Fruit fly (Drosophila melanogaster) whole organism, prepupa: ENCODE measurements around the gene Sgs3.

Experiments
- Blimp-1 ChIP-seq: fragments of 200-800 bp; sonication (Bioruptor generic); optimal IDR thresholded peaks from 3 replicates; lab custom pipeline; 2017; ENCODE audit warnings: missing biosample characterization, missing genetic modification characterization, mild to moderate bottlenecking, moderate library complexity, missing genetic modification reagents
- CG10631 ChIP-seq: fragments of 200-800 bp; sonication (Bioruptor generic); optimal IDR thresholded peaks from 2 replicates; lab custom pipeline; 2016; ENCODE audit warnings: missing biosample characterization, missing genetic modification characterization
- CG10669 ChIP-seq: fragments of 200-800 bp; sonication (Bioruptor generic); optimal IDR thresholded peaks from 3 replicates; lab custom pipeline; 2018; ENCODE audit warnings: missing biosample characterization, mild to moderate bottlenecking, missing genetic modification characterization, moderate library complexity
- CG11294 ChIP-seq: fragments of 200-800 bp; sonication (Bioruptor generic); IDR thresholded peaks from 2 replicates; pipeline ENCODE4 v1.3.6; 2022; ENCODE audit warnings: missing biosample characterization, missing genetic modification characterization
- CG11762 ChIP-seq: fragments of 200-800 bp; sonication (Bioruptor generic); optimal IDR thresholded peaks from 3 replicates; lab custom pipeline; 2016; ENCODE audit warnings: missing biosample characterization, missing genetic modification characterization; ENCODE audit not compliant: insufficient read depth
- CG11902 ChIP-seq: fragments of 200-800 bp; sonication (Bioruptor generic); optimal IDR thresholded peaks from 3 replicates; lab custom pipeline; 2016; ENCODE audit warnings: missing biosample characterization, missing genetic modification characterization
- CG1621 ChIP-seq: fragments of 200-800 bp; sonication (Bioruptor generic); optimal IDR thresholded peaks from 3 replicates; lab custom pipeline; 2018; ENCODE audit warnings: missing biosample characterization, mild to moderate bottlenecking, missing genetic modification characterization
- CG16779 ChIP-seq: fragments of 200-800 bp; sonication (Bioruptor generic); optimal IDR thresholded peaks from 3 replicates; lab custom pipeline; 2017; ENCODE audit warnings: missing biosample characterization, mild to moderate bottlenecking, missing genetic modification characterization
- CG3032 ChIP-seq: fragments of 200-800 bp; optimal IDR thresholded peaks from 2 replicates; lab custom pipeline; 2019; ENCODE audit warnings: missing biosample characterization, mild to moderate bottlenecking, missing genetic modification characterization, moderate library complexity
- CG31627 ChIP-seq: fragments of 200-800 bp; sonication (Bioruptor generic); optimal IDR thresholded peaks from 3 replicates; lab custom pipeline; 2016; ENCODE audit warnings: missing biosample characterization, missing genetic modification characterization
- CG34406 ChIP-seq: fragments of 200-800 bp; sonication (Bioruptor generic); optimal IDR thresholded peaks from 3 replicates; lab custom pipeline; 2016; ENCODE audit warnings: missing biosample characterization, missing genetic modification characterization
- CG3919 ChIP-seq: fragments of 200-800 bp; sonication (Bioruptor generic); optimal IDR thresholded peaks from 3 replicates; lab custom pipeline; 2016; ENCODE audit warnings: missing biosample characterization, missing genetic modification characterization
- CG4318 ChIP-seq: fragments of 200-800 bp; sonication (Bioruptor generic); optimal IDR thresholded peaks from 3 replicates; lab custom pipeline; 2017; ENCODE audit warnings: missing biosample characterization, mild to moderate bottlenecking, missing genetic modification characterization
- CG6163 ChIP-seq: fragments of 200-800 bp; sonication (Bioruptor generic); IDR thresholded peaks from 3 replicates; pipeline ENCODE4 v1.3.6; 2022; ENCODE audit warnings: missing biosample characterization, missing genetic modification characterization
- CG6276 ChIP-seq: fragments of 200-800 bp; sonication (Bioruptor generic); optimal IDR thresholded peaks from 2 replicates; lab custom pipeline; 2017; ENCODE audit warnings: missing biosample characterization, mild to moderate bottlenecking, missing genetic modification characterization
- CG6792 ChIP-seq: fragments of 200-800 bp; sonication (Bioruptor generic); optimal IDR thresholded peaks from 3 replicates; lab custom pipeline; 2016; ENCODE audit warnings: missing biosample characterization, missing genetic modification characterization
- CG6808 ChIP-seq: fragments of 200-800 bp; sonication (Bioruptor generic); optimal IDR thresholded peaks from 3 replicates; lab custom pipeline; 2017; ENCODE audit warnings: missing biosample characterization, missing genetic modification characterization, mild to moderate bottlenecking, moderate library complexity, missing genetic modification reagents
- CG7368 ChIP-seq: fragments of 200-800 bp; sonication (Bioruptor generic); optimal IDR thresholded peaks from 3 replicates; lab custom pipeline; 2016; ENCODE audit warnings: missing biosample characterization, missing genetic modification characterization
- CG8119 ChIP-seq: fragments of 200-800 bp; sonication (Bioruptor generic); IDR thresholded peaks from 3 replicates; pipeline ENCODE4 v1.3.6; 2022; ENCODE audit warnings: missing biosample characterization, missing genetic modification characterization
- CG8319 ChIP-seq: fragments of 200-800 bp; sonication (Bioruptor generic); optimal IDR thresholded peaks from 3 replicates; lab custom pipeline; 2016; ENCODE audit warnings: missing biosample characterization, missing genetic modification characterization
- CG8632 ChIP-seq: fragments of 200-800 bp; sonication (Bioruptor generic); optimal IDR thresholded peaks from 3 replicates; lab custom pipeline; 2016; ENCODE audit warnings: missing biosample characterization, missing genetic modification characterization
- Eip75B ChIP-seq: fragments of 200-800 bp; sonication (Bioruptor generic); optimal IDR thresholded peaks from 3 replicates; lab custom pipeline; 2016; ENCODE audit warnings: missing biosample characterization, missing genetic modification characterization
- Eip78C ChIP-seq: fragments of 200-800 bp; sonication (Bioruptor generic); peaks from one replicate; lab custom pipeline; 2016; ENCODE audit warnings: missing biosample characterization, missing genetic modification characterization
- Ets96B ChIP-seq: fragments of 200-800 bp; optimal IDR thresholded peaks from 2 replicates; lab custom pipeline; 2019; ENCODE audit warnings: missing biosample characterization, mild to moderate bottlenecking, missing genetic modification characterization, moderate library complexity
- Hr39 ChIP-seq: fragments of 200-800 bp; sonication (Bioruptor generic); optimal IDR thresholded peaks from 2 replicates; lab custom pipeline; 2016; ENCODE audit warnings: missing biosample characterization, missing genetic modification characterization
- Hr4 ChIP-seq: fragments of 200-800 bp; sonication (Bioruptor generic); optimal IDR thresholded peaks from 3 replicates; lab custom pipeline; 2016; ENCODE audit warnings: missing biosample characterization, missing genetic modification characterization
- Lpt ChIP-seq: fragments of 200-800 bp; sonication (Bioruptor generic); optimal IDR thresholded peaks from 3 replicates; lab custom pipeline; 2016; ENCODE audit warnings: missing biosample characterization, missing genetic modification characterization
- OdsH ChIP-seq: fragments of 200-800 bp; sonication (Bioruptor generic); optimal IDR thresholded peaks from 3 replicates; lab custom pipeline; 2016; ENCODE audit warnings: missing biosample characterization, missing genetic modification characterization
- Smox ChIP-seq: fragments of 200-800 bp; sonication (Bioruptor generic); optimal IDR thresholded peaks from 3 replicates; lab custom pipeline; 2016; ENCODE audit warnings: missing biosample characterization, missing genetic modification characterization
- Sox102F ChIP-seq: fragments of 200-800 bp; sonication (Bioruptor generic); optimal IDR thresholded peaks from 2 replicates; lab custom pipeline; 2016; ENCODE audit warnings: missing biosample characterization, mild to moderate bottlenecking, missing genetic modification characterization
- Sox14 ChIP-seq: fragments of 200-800 bp; sonication (Bioruptor generic); optimal IDR thresholded peaks from 3 replicates; lab custom pipeline; 2016; ENCODE audit warnings: missing biosample characterization, missing genetic modification characterization
- Sox15 ChIP-seq: fragments of 200-800 bp; sonication (Bioruptor generic); optimal IDR thresholded peaks from 3 replicates; lab custom pipeline; 2016; ENCODE audit warnings: missing biosample characterization, missing genetic modification characterization
- acj6 ChIP-seq: fragments of 200-800 bp; sonication (Bioruptor generic); optimal IDR thresholded peaks from 3 replicates; lab custom pipeline; 2016; ENCODE audit warnings: missing biosample characterization, missing genetic modification characterization
- dsx ChIP-seq: fragments of 200-800 bp; optimal IDR thresholded peaks from 3 replicates; lab custom pipeline; 2019; ENCODE audit warnings: missing biosample characterization, mild to moderate bottlenecking, missing genetic modification characterization, moderate library complexity; ENCODE audit not compliant: poor library complexity, severe bottlenecking
- eg ChIP-seq: fragments of 200-800 bp; sonication (Bioruptor generic); IDR thresholded peaks from 3 replicates; pipeline ENCODE4 v1.3.6; 2022; ENCODE audit warnings: missing biosample characterization, missing genetic modification characterization
- esn ChIP-seq: fragments of 200-800 bp; sonication (Bioruptor generic); optimal IDR thresholded peaks from 2 replicates; lab custom pipeline; 2016; ENCODE audit warnings: missing biosample characterization, mild to moderate bottlenecking, missing genetic modification characterization, moderate library complexity
- fd59A ChIP-seq: fragments of 200-800 bp; sonication (Bioruptor generic); optimal IDR thresholded peaks from 2 replicates; lab custom pipeline; 2017; ENCODE audit warnings: missing biosample characterization, mild to moderate bottlenecking, missing genetic modification characterization, missing genetic modification reagents
- fd85E ChIP-seq: fragments of 200-800 bp; sonication (Bioruptor generic); optimal IDR thresholded peaks from 3 replicates; lab custom pipeline; 2016; ENCODE audit warnings: missing biosample characterization, missing genetic modification characterization
- fkh ChIP-seq: fragments of 200-800 bp; sonication (Bioruptor generic); optimal IDR thresholded peaks from 3 replicates; lab custom pipeline; 2017; ENCODE audit warnings: missing biosample characterization, mild to moderate bottlenecking, missing genetic modification characterization, moderate library complexity
- lz ChIP-seq: fragments of 200-800 bp; sonication (Bioruptor generic); optimal IDR thresholded peaks from 3 replicates; lab custom pipeline; 2016; ENCODE audit warnings: missing biosample characterization, missing genetic modification characterization
- pdm3 ChIP-seq: fragments of 200-800 bp; sonication (Bioruptor generic); optimal IDR thresholded peaks from 3 replicates; lab custom pipeline; 2016; ENCODE audit warnings: missing biosample characterization, missing genetic modification characterization
- salr ChIP-seq, 2 experiments: fragments of 200-800 bp; sonication (Bioruptor generic); optimal IDR thresholded peaks; 3 replicates each; lab custom pipeline; 2016 to 2018; ENCODE audit warnings: missing biosample characterization in 2 of 2, missing genetic modification characterization in 2 of 2, mild to moderate bottlenecking in 1 of 2
- spab ChIP-seq: fragments of 200-800 bp; sonication (Bioruptor generic); optimal IDR thresholded peaks from 2 replicates; lab custom pipeline; 2017; ENCODE audit warnings: missing biosample characterization, mild to moderate bottlenecking, missing genetic modification characterization, missing genetic modification reagents
- ss ChIP-seq, 2 experiments: fragments of 200-800 bp; sonication (Bioruptor generic); optimal IDR thresholded peaks; 2 replicates in 1 of 2; 3 replicates in 1 of 2; lab custom pipeline; 2017 to 2018; ENCODE audit warnings: mild to moderate bottlenecking in 2 of 2, missing biosample characterization in 2 of 2, missing genetic modification characterization in 2 of 2, moderate library complexity in 1 of 2
- svp ChIP-seq: fragments of 200-800 bp; sonication (Bioruptor generic); peaks from one replicate; lab custom pipeline; 2016; ENCODE audit warnings: missing biosample characterization, missing genetic modification characterization
- topi ChIP-seq: fragments of 200-800 bp; sonication (Bioruptor generic); optimal IDR thresholded peaks from 3 replicates; lab custom pipeline; 2016; ENCODE audit warnings: missing biosample characterization, missing genetic modification characterization
- vri ChIP-seq: fragments of 200-800 bp; sonication (Bioruptor generic); optimal IDR thresholded peaks from 3 replicates; lab custom pipeline; 2016; ENCODE audit warnings: missing biosample characterization, mild to moderate bottlenecking, missing genetic modification characterization

Gene Sgs3

dm6 chr3L:11480304-11480703 is 31.7 kb upstream of the Sgs3 start:
- no peak for TF ChIP-seq spab
- TF ChIP-seq esn (GFP tag; lab: Kevin White, UChicago), result no peak
- TF ChIP-seq CG6163 (GFP tag; lab: Robert Waterston, UW), result no peak
- TF ChIP-seq CG6276 (GFP tag; lab: Kevin White, UChicago), result no peak
- TF ChIP-seq CG11902, result no peak
- no peak for TF ChIP-seq OdsH (GFP tag; lab: Kevin White, UChicago)
- no peak for TF ChIP-seq dsx (GFP tag; lab: Kevin White, UChicago)
- no peak for TF ChIP-seq CG8319
- no peak for TF ChIP-seq CG1621 (tag; lab: Kevin White, UChicago)
- TF ChIP-seq fd85E (GFP tag; lab: Kevin White, UChicago), result no peak
- TF ChIP-seq CG31627 (GFP tag; lab: Kevin White, UChicago), result no peak
- no peak for TF ChIP-seq fd59A (GFP tag; lab: Kevin White, UChicago)
- no peak for TF ChIP-seq CG6792 (GFP tag; lab: Kevin White, UChicago)
- TF ChIP-seq CG6808 (GFP tag; lab: Kevin White, UChicago), result no peak
- TF ChIP-seq CG10669 (GFP tag; lab: Kevin White, UChicago), result no peak
- TF ChIP-seq topi (GFP tag; lab: Kevin White, UChicago), result no peak

dm6 chr3L:11483135-11483534 is 28.9 kb upstream of the Sgs3 start:
- TF ChIP-seq CG10669 (GFP tag; lab: Kevin White, UChicago) (peak; percentile 76), Blimp-1 (GFP tag; lab: Kevin White, UChicago) (peak; percentile 14), CG3032 (tag; lab: Kevin White, UChicago) (peak; percentile 69), fkh (GFP tag; lab: Kevin White, UChicago) (no peak), CG3919 (GFP tag; lab: Kevin White, UChicago) (peak; percentile 68), svp (GFP tag; lab: Kevin White, UChicago) (peak; percentile 83), dsx (GFP tag; lab: Kevin White, UChicago) (peak; percentile 61), CG6792 (GFP tag; lab: Kevin White, UChicago) (peak; percentile 63), Ets96B (peak; percentile 77), CG10631 (peak; percentile 74), acj6 (peak; percentile 75), Hr4 (GFP tag; lab: Kevin White, UChicago) (peak; percentile 65), salr (GFP tag; optimal IDR thresholded peaks at IDR 0.05; lab: Kevin White, UChicago) (peak; percentile 33 to 75), Smox (peak; percentile 63), Sox14 (peak; percentile 73), OdsH (GFP tag; lab: Kevin White, UChicago) (peak; percentile 68), CG6808 (GFP tag; lab: Kevin White, UChicago) (peak; percentile 58), esn (GFP tag; lab: Kevin White, UChicago) (peak; percentile 75), CG11762 (GFP tag; lab: Kevin White, UChicago) (peak; percentile 51), Sox102F (GFP tag; lab: Kevin White, UChicago) (peak; percentile 66), CG4318 (GFP tag; lab: Kevin White, UChicago) (peak; percentile 65), CG31627 (GFP tag; lab: Kevin White, UChicago) (peak; percentile 70), CG16779 (tag; lab: Kevin White, UChicago) (peak; percentile 44), CG6163 (GFP tag; lab: Robert Waterston, UW) (peak; percentile 56; the same call in 2 of the 3 replicates), CG8319 (no peak), topi (GFP tag; lab: Kevin White, UChicago) (peak; percentile 75), pdm3 (GFP tag; lab: Kevin White, UChicago) (peak; percentile 71), vri (GFP tag; lab: Kevin White, UChicago) (no peak), Hr39 (GFP tag; lab: Kevin White, UChicago) (peak; percentile 71), CG6276 (GFP tag; lab: Kevin White, UChicago) (peak; percentile 57), Sox15 (GFP tag; lab: Kevin White, UChicago) (peak; percentile 54), ss (GFP tag; optimal IDR thresholded peaks at IDR 0.05; lab: Kevin White, UChicago) (peak; percentile 49 to 72), lz (peak; percentile 69), CG34406 (peak; percentile 55), eg (0 out of 3 replicates have a peak, but pooled peaks have one; percentile 35), Eip78C (GFP tag; lab: Kevin White, UChicago) (peak; percentile 92), CG11294 (GFP tag; lab: Robert Waterston, UW) (no peak), CG7368 (peak; percentile 40), Eip75B (GFP tag; lab: Kevin White, UChicago) (peak; percentile 76), CG8119 (GFP tag; lab: Robert Waterston, UW) (peak; percentile 70), CG8632 (GFP tag; lab: Kevin White, UChicago) (peak; percentile 53), CG1621 (tag; lab: Kevin White, UChicago) (peak; percentile 65), Lpt (GFP tag; lab: Kevin White, UChicago) (peak; percentile 45)
